Worm (Caenorhabditis elegans) whole organism, late embryonic: ENCODE results near the gene rpoa-12.

Source experiments
- C08G9.2 ChIP-seq: sonication (generic microtip); optimal IDR thresholded peaks from 2 replicates; lab custom pipeline; 2016; ENCODE audit warnings: mild to moderate bottlenecking, missing genetic modification characterization, moderate library complexity, missing compliant biosample characterization
- F13H6.1 ChIP-seq: sonication (generic microtip); optimal IDR thresholded peaks from 2 replicates; lab custom pipeline; 2016; ENCODE audit warnings: missing genetic modification characterization, missing compliant biosample characterization
- K02D7.2 ChIP-seq: sonication (generic microtip); optimal IDR thresholded peaks from 2 replicates; lab custom pipeline; 2017; ENCODE audit warnings: mild to moderate bottlenecking, missing genetic modification characterization, missing compliant biosample characterization
- K09A11.1 ChIP-seq: sonication (generic microtip); optimal IDR thresholded peaks from 2 replicates; lab custom pipeline; 2017; ENCODE audit warnings: antibody characterized with exemption, mild to moderate bottlenecking, missing genetic modification characterization, missing compliant biosample characterization; ENCODE audit not compliant: insufficient read depth
- T23F11.4 ChIP-seq: fragments of 200-800 bp; sonication (Bioruptor generic); optimal IDR thresholded peaks from 2 replicates; lab custom pipeline; 2018; ENCODE audit warnings: mild to moderate bottlenecking, missing genetic modification characterization, missing compliant biosample characterization
- ceh-14 ChIP-seq: sonication (generic microtip); optimal IDR thresholded peaks from 2 replicates; lab custom pipeline; 2016; ENCODE audit warnings: missing genotype, missing genetic modification characterization, missing compliant biosample characterization
- ceh-18 ChIP-seq: sonication (generic microtip); optimal IDR thresholded peaks from 2 replicates; lab custom pipeline; 2016; ENCODE audit warnings: missing genetic modification characterization, missing compliant biosample characterization
- ceh-19 ChIP-seq: fragments of 200-800 bp; sonication (Bioruptor generic); optimal IDR thresholded peaks from 2 replicates; lab custom pipeline; 2018; ENCODE audit warnings: mild to moderate bottlenecking, missing genetic modification characterization, missing compliant biosample characterization
- ceh-2 ChIP-seq: sonication (generic microtip); optimal IDR thresholded peaks from 2 replicates; lab custom pipeline; 2016; ENCODE audit warnings: missing genotype, missing genetic modification characterization, missing compliant biosample characterization
- ceh-22 ChIP-seq: sonication (generic microtip); optimal IDR thresholded peaks from 2 replicates; lab custom pipeline; 2017; ENCODE audit warnings: missing biosample characterization, missing genetic modification characterization
- ceh-30 ChIP-seq: fragments of 150-350 bp; optimal IDR thresholded peaks from 2 replicates; lab custom pipeline; 2014; ENCODE audit warnings: missing biosample characterization, missing genetic modification characterization
- ceh-31 ChIP-seq: sonication (generic microtip); optimal IDR thresholded peaks from 2 replicates; lab custom pipeline; 2016; ENCODE audit warnings: missing genetic modification characterization, missing compliant biosample characterization
- ceh-45 ChIP-seq: fragments of 200-800 bp; sonication (Bioruptor generic); IDR thresholded peaks from 2 replicates; pipeline ENCODE4 v1.3.6; 2022; ENCODE audit warnings: missing genetic modification reagents, missing genetic modification characterization, missing compliant biosample characterization
- ceh-6 ChIP-seq: fragments of 200-800 bp; sonication (Bioruptor generic); optimal IDR thresholded peaks from 2 replicates; lab custom pipeline; 2018; ENCODE audit warnings: mild to moderate bottlenecking, missing genetic modification characterization, missing compliant biosample characterization
- dmd-4 ChIP-seq: sonication (generic microtip); optimal IDR thresholded peaks from 2 replicates; lab custom pipeline; 2016; ENCODE audit warnings: borderline replicate concordance, missing genetic modification characterization, missing compliant biosample characterization
- elt-2 ChIP-seq: sonication (generic microtip); optimal IDR thresholded peaks from 2 replicates; lab custom pipeline; 2016; ENCODE audit warnings: missing genetic modification reagents, missing genetic modification characterization, missing compliant biosample characterization
- elt-4 ChIP-seq: sonication (generic microtip); optimal IDR thresholded peaks from 2 replicates; lab custom pipeline; 2016; ENCODE audit warnings: missing genetic modification characterization, missing compliant biosample characterization
- eyg-1 ChIP-seq: sonication (generic microtip); optimal IDR thresholded peaks from 2 replicates; lab custom pipeline; 2016; ENCODE audit warnings: missing genotype, missing genetic modification characterization, missing compliant biosample characterization
- fax-1 ChIP-seq: sonication (generic microtip); optimal IDR thresholded peaks from 2 replicates; lab custom pipeline; 2016; ENCODE audit warnings: missing genotype, missing genetic modification characterization, missing compliant biosample characterization
- fkh-10 ChIP-seq: fragments of 150-350 bp; optimal IDR thresholded peaks from 2 replicates; lab custom pipeline; 2014; ENCODE audit warnings: missing biosample characterization, missing genetic modification reagents, missing genetic modification characterization
- fkh-6 ChIP-seq: sonication (generic microtip); optimal IDR thresholded peaks from 2 replicates; lab custom pipeline; 2016; ENCODE audit warnings: missing genetic modification characterization, missing compliant biosample characterization
- gmeb-2 ChIP-seq: sonication (generic microtip); optimal IDR thresholded peaks from 2 replicates; lab custom pipeline; 2016; ENCODE audit warnings: missing genetic modification characterization, inconsistent platforms, missing compliant biosample characterization
- hlh-15 ChIP-seq: sonication (generic microtip); optimal IDR thresholded peaks from 2 replicates; lab custom pipeline; 2016; ENCODE audit warnings: missing genetic modification characterization, missing compliant biosample characterization
- hlh-8 ChIP-seq: sonication (generic microtip); optimal IDR thresholded peaks from 2 replicates; lab custom pipeline; 2016; ENCODE audit warnings: missing genotype, missing genetic modification characterization, missing compliant biosample characterization
- lim-6 ChIP-seq: sonication (generic microtip); optimal IDR thresholded peaks from 2 replicates; lab custom pipeline; 2016; ENCODE audit warnings: missing genetic modification characterization, missing compliant biosample characterization
- madf-2 ChIP-seq: sonication (generic microtip); optimal IDR thresholded peaks from 2 replicates; lab custom pipeline; 2017; ENCODE audit warnings: missing genetic modification characterization, missing compliant biosample characterization
- mec-3 ChIP-seq: sonication (generic microtip); optimal IDR thresholded peaks from 2 replicates; lab custom pipeline; 2016; ENCODE audit warnings: borderline replicate concordance, missing genetic modification characterization, missing compliant biosample characterization
- nfya-1 ChIP-seq: sonication (generic microtip); optimal IDR thresholded peaks from 2 replicates; lab custom pipeline; 2017; ENCODE audit warnings: missing genetic modification characterization, mild to moderate bottlenecking, missing compliant biosample characterization, antibody characterized with exemption, moderate library complexity
- npax-4 ChIP-seq: sonication (generic microtip); optimal IDR thresholded peaks from 2 replicates; lab custom pipeline; 2016; ENCODE audit warnings: missing genetic modification characterization, missing compliant biosample characterization
- rnt-1 ChIP-seq: sonication (generic microtip); optimal IDR thresholded peaks from 2 replicates; lab custom pipeline; 2016; ENCODE audit warnings: missing genetic modification characterization, missing compliant biosample characterization
- sox-2 ChIP-seq: fragments of 200-800 bp; sonication (Bioruptor generic); IDR thresholded peaks from 2 replicates; pipeline ENCODE4 v1.3.6; 2022; ENCODE audit warnings: missing genetic modification reagents, missing genetic modification characterization, missing compliant biosample characterization
- syd-9 ChIP-seq: sonication (generic microtip); optimal IDR thresholded peaks from 2 replicates; lab custom pipeline; 2016; ENCODE audit warnings: mild to moderate bottlenecking, missing genetic modification characterization, moderate library complexity, missing compliant biosample characterization
- tbx-2 ChIP-seq: sonication (generic microtip); optimal IDR thresholded peaks from 2 replicates; lab custom pipeline; 2016; ENCODE audit warnings: missing genetic modification characterization, missing compliant biosample characterization
- tbx-7 ChIP-seq: sonication (generic microtip); optimal IDR thresholded peaks from 2 replicates; lab custom pipeline; 2016; ENCODE audit warnings: missing genotype, missing genetic modification characterization, missing compliant biosample characterization
- ttx-3 ChIP-seq: sonication (generic microtip); optimal IDR thresholded peaks from 2 replicates; lab custom pipeline; 2016; ENCODE audit warnings: missing genetic modification reagents, missing genetic modification characterization, missing compliant biosample characterization
- unc-55 ChIP-seq: sonication (generic microtip); optimal IDR thresholded peaks from 2 replicates; lab custom pipeline; 2017; ENCODE audit warnings: missing biosample characterization, missing genetic modification reagents, missing genetic modification characterization
- unc-86 ChIP-seq: sonication (generic microtip); optimal IDR thresholded peaks from 2 replicates; lab custom pipeline; 2016; ENCODE audit warnings: missing genetic modification characterization, missing compliant biosample characterization
- zip-5 ChIP-seq: sonication (generic microtip); optimal IDR thresholded peaks from 2 replicates; lab custom pipeline; 2016; ENCODE audit warnings: missing genetic modification characterization, missing compliant biosample characterization

rpoa-12 gene

ce11 chrV:14447240-14447763 lies 24.2 kb upstream of the rpoa-12 start, which contains the start of the genes dlat-1 and fntb-1:
TSS of gene dlat-1 (minus strand) at chrV:14447290.
TSS of gene fntb-1 (plus strand) at chrV:14447651.
- no peak for TF ChIP-seq fkh-10 (GFP tag; lab: Kevin White, UChicago)
- TF ChIP-seq elt-2 (tag; lab: Kevin White, UChicago) = peak; percentile 89

- TF ChIP-seq hlh-15 = no peak
- no peak for TF ChIP-seq mec-3 (tag; lab: Kevin White, UChicago)
- no peak for TF ChIP-seq ceh-22
- no peak for TF ChIP-seq zip-5
- no peak for TF ChIP-seq sox-2
- TF ChIP-seq ceh-6 (GFP tag; lab: Kevin White, UChicago) = no peak
Observed at ce11 chrV:14446453-14446852, 23.3 kb upstream of the rpoa-12 start.

ce11 chrV:14443471-14444015 lies 20.4 kb upstream of the rpoa-12 start:
- TF ChIP-seq tbx-7 = peak; percentile 25
- TF ChIP-seq ceh-2 = peak; percentile 45
- TF ChIP-seq zip-5 = peak; percentile 23
- peak; percentile 25 for TF ChIP-seq fax-1 (tag; lab: Kevin White, UChicago)
- TF ChIP-seq C08G9.2 (tag; lab: Kevin White, UChicago) = peak; percentile 68
- peak; percentile 50 for TF ChIP-seq lim-6 (tag; lab: Kevin White, UChicago)
- peak; percentile 72 for TF ChIP-seq tbx-2 (tag; lab: Kevin White, UChicago)
- TF ChIP-seq ceh-31 (tag; lab: Kevin White, UChicago) = peak; percentile 83
- peak; percentile 34 for TF ChIP-seq dmd-4 (tag; lab: Kevin White, UChicago)
- peak; percentile 14 for TF ChIP-seq rnt-1 (tag; lab: Kevin White, UChicago)
- peak; percentile 50 for TF ChIP-seq ceh-14 (tag; lab: Kevin White, UChicago)

- TF ChIP-seq lim-6 (tag; lab: Kevin White, UChicago) = no peak
- no peak for TF ChIP-seq elt-4 (tag; lab: Kevin White, UChicago)
- no peak for TF ChIP-seq nfya-1 (tag; lab: Kevin White, UChicago)
- TF ChIP-seq K02D7.2 = no peak
- TF ChIP-seq madf-2 (tag; lab: Kevin White, UChicago) = no peak
- no peak for TF ChIP-seq npax-4
- TF ChIP-seq ceh-18 (tag; lab: Kevin White, UChicago) = no peak
- no peak for TF ChIP-seq ceh-19 (GFP tag; lab: Kevin White, UChicago)
- TF ChIP-seq eyg-1 (tag; lab: Kevin White, UChicago) = no peak
- TF ChIP-seq unc-55 (GFP tag; lab: Kevin White, UChicago) = no peak
- TF ChIP-seq ceh-45 (GFP tag; lab: Robert Waterston, UW) = no peak
- TF ChIP-seq tbx-2 (tag; lab: Kevin White, UChicago) = no peak
- no peak for TF ChIP-seq syd-9
- TF ChIP-seq gmeb-2 (tag; lab: Kevin White, UChicago) = no peak
- no peak for TF ChIP-seq T23F11.4 (GFP tag; lab: Kevin White, UChicago)
- TF ChIP-seq tbx-7 = no peak
- no peak for TF ChIP-seq ceh-31 (tag; lab: Kevin White, UChicago)
- TF ChIP-seq, all 69 proteins: peak for 0
Observed at ce11 chrV:14440841-14441240, 17.7 kb upstream of the rpoa-12 start, which contains the start of gene F23B12.4. TSS of gene F23B12.4 (plus strand) at chrV:14441141.

- TF ChIP-seq elt-2 (tag; lab: Kevin White, UChicago) (no peak), hlh-8 (tag; lab: Kevin White, UChicago) (no peak), K02D7.2 (no peak), unc-86 (tag; lab: Kevin White, UChicago) (no peak), F13H6.1 (no peak), ttx-3 (no peak), K09A11.1 (tag; lab: Kevin White, UChicago) (no peak), ceh-30 (tag; lab: Kevin White, UChicago) (no peak), fkh-6 (tag; lab: Kevin White, UChicago) (no peak), ceh-6 (GFP tag; lab: Kevin White, UChicago) (no peak), madf-2 (tag; lab: Kevin White, UChicago) (no peak), eyg-1 (tag; lab: Kevin White, UChicago) (no peak)
- TF ChIP-seq, all 69 proteins: peak for 0
Observed at ce11 chrV:14439236-14439635, 16.1 kb upstream of the rpoa-12 start.
